Worm (Caenorhabditis elegans): ENCODE measurements around the gene F53C3.4.

The F53C3.4 gene

DNA sequence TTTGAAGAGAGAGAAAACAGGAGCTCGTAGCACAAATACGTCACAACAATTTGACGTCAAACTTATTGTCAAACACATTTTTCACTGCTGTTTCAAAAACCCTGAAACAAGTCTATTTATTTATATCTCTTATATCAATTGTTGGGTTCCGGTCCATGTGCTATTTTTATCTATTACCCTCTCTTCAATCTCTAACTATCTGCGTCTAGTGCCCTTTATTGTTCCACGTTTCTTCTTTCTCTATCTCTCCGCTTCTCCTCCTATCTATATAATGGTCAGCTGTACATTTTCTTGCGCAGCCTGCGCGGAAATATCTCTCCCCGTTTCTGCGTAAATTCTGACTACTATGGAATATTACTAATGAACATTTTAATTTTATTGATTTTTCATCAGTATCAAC, 4.3 kb upstream of the F53C3.4 start:
- no peak for TF ChIP-seq akir-1 (GFP tag; optimal IDR thresholded peaks at IDR 0.05)
- TF ChIP-seq hmg-1.2 (GFP tag; IDR thresholded peaks at IDR 0.05): peak; percentile 88

DNA sequence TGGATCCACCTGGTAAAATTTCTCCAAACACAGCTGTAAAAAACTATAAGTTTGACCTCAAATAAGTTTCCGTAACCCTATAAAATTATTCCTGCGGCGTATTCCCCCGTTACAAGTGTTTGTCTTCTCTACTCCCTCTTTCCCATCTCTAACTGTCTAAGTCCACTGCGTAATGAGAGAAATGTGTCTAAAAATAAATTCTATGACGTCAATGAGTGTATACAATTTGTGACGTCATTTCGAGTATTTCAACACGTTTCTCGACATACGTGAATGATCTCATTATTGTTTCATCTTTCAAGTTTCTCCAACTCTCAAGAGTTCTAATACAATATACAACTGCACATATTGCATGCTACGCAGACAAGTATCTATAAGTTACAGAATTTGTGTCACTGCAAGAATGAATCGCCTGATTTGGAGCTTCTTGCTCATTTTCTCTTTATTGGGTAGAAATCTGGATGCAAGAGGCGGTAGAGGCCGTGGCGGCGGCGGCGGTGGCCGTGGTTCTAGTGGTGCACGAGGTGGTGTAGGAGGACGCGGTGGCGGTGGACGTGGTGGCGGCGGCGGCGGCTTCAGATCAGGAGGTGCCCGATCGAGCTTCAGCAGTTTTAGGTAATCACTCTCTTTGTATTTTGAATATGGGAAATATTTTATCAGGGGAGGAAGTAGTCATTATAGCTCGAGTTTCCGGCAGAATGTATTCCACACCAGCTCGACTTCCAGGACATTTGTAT, 3.3 kb upstream of the F53C3.4 start, which contains the start of gene F53C3.6:
TSS of gene F53C3.6 (plus strand) at position 385 of the 737 bp plus-strand sequence.
- TF ChIP-seq lin-26 (GFP tag; IDR thresholded peaks at IDR 0.05): 0 out of 2 replicates have a peak, but pooled peaks have one; percentile 40
- TF ChIP-seq nfyb-1 (GFP tag; IDR thresholded peaks at IDR 0.05): peak; percentile 64
- TF ChIP-seq attf-5 (GFP tag; optimal IDR thresholded peaks at IDR 0.05): peak; percentile 31
- no peak for TF ChIP-seq Y53F4B.3 (GFP tag; IDR thresholded peaks at IDR 0.05)
- no peak for TF ChIP-seq egl-18 (GFP tag; IDR thresholded peaks at IDR 0.05)
- peak; percentile 92 for TF ChIP-seq zfh-2 (GFP tag; conservative IDR thresholded peaks at IDR 0.05)
- peak; percentile 93 for TF ChIP-seq atf-7 (tag; optimal IDR thresholded peaks at IDR 0.05)
- TF ChIP-seq lin-35 (GFP tag; optimal IDR thresholded peaks at IDR 0.05): peak in 1 of 3 experiments; percentile 24
- TF ChIP-seq ceh-40 (GFP tag; IDR thresholded peaks at IDR 0.05): no peak
- 0 out of 2 replicates have a peak, but pooled peaks have one; percentile 28 for TF ChIP-seq dox-1 (GFP tag; IDR thresholded peaks at IDR 0.05)
- no peak for TF ChIP-seq xnd-1 (tag; optimal IDR thresholded peaks at IDR 0.05)
- peak; percentile 31 for TF ChIP-seq ceh-27 (GFP tag; optimal IDR thresholded peaks at IDR 0.05)
- TF ChIP-seq hlh-12 (tag; optimal IDR thresholded peaks at IDR 0.05): no peak
- peak; percentile 85 for TF ChIP-seq egrh-3 (GFP tag; IDR thresholded peaks at IDR 0.05)
- peak; percentile 16 for TF ChIP-seq unc-62 (GFP tag; optimal IDR thresholded peaks at IDR 0.05)

DNA sequence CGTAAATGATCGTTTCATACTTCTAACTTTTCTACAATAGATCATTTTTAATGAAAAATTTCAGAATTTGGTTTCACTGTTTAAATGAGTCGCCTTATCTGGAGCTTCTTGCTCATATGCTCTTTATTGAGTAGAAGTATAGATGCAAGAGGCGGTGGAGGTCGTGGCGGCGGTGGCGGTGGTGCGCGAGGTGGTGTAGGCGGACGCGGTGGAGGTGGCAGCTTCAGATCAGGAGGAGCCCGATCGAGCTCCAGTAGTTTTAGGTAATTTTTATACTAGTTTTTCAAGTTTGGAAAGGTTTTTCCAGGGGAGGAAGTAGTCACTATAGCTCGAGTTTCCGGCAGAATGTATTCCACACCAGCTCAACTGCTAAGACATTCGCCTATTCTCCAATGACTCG, 1.6 kb downstream of the F53C3.4 start, which contains the start of gene F53C3.3:
TSS of gene F53C3.3 (plus strand) at position 59 of the 400 bp plus-strand sequence.
- TF ChIP-seq egrh-3 (GFP tag; IDR thresholded peaks at IDR 0.05): peak; percentile 52; the same call in 1 of the 2 replicates
- no peak for TF ChIP-seq gei-17 (GFP tag; optimal IDR thresholded peaks at IDR 0.05)
- no peak for TF ChIP-seq Y95B8A.8 (GFP tag; IDR thresholded peaks at IDR 0.05)
- TF ChIP-seq B0336.3 (GFP tag; IDR thresholded peaks at IDR 0.05): no peak

DNA sequence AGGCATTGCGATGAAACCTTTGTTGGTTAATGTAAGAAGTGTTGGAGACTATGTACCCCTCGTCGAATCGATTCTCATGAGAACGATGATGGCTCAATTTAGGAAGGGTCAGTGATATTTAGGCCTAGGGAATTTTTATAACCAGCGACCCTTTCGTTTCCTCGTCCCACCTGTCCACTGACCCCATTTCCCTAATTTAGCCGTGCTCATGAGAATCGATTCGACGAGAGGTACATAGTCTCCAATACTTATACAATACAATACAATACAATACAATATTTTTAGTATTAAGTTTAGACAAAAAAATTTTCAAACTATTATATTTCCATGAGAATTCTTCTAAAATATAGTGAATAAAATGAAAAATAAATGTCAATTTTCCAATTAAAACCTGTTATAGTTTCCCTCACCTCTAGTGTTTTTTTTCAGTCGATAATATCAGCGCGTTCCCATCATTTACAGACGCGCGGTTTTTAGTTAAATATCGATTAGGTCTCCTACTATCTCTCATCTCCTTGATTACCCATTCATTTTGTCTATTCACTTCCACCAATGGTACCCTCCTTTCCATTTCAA, 5.5 kb downstream of the F53C3.4 start, which contains the start of the genes F53C3.11 and fbxb-103:
TSS of gene F53C3.11 (minus strand) at position 101 of the 576 bp plus-strand sequence.
TSS of gene fbxb-103 (plus strand) at position 526 of the 576 bp plus-strand sequence.
- TF ChIP-seq F23B12.7 (tag; optimal IDR thresholded peaks at IDR 0.05; ENCODE audit: insufficient read depth) (no peak), let-526 (GFP tag; IDR thresholded peaks at IDR 0.05) (no peak), Y79H2A.3 (GFP tag; conservative IDR thresholded peaks at IDR 0.05) (no peak)

DNA sequence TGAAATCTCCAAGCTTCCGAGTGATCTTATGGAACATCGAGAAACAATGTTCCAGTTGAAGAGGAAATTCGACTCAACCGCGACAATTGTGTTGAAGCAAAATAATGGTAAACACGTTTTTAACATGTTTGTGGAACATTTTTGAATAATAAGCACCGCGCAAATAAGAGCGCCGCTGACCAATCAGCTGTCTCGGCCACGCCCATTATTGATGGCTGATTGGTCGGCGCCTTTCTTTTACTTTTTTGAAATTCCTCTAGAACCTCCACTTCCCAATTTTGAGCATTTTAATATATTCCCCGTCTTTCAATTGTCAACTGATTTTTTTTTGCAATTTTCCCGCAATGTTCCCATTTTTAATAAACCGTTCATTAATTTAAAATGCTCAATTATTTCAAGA, 6.9 kb downstream of the F53C3.4 start:
- TF ChIP-seq cebp-1 (GFP tag; IDR thresholded peaks at IDR 0.05) (no peak), cebp-1 (tag; optimal IDR thresholded peaks at IDR 0.05) (no peak), ZK185.1 (tag; optimal IDR thresholded peaks at IDR 0.05; ENCODE audit: poor library complexity, severe bottlenecking) (no peak), ets-4 (GFP tag; optimal IDR thresholded peaks at IDR 0.05) (no peak), K12H6.12 (tag; optimal IDR thresholded peaks at IDR 0.05) (no peak), F37B4.10 (GFP tag; IDR thresholded peaks at IDR 0.05) (no peak), nfyb-1 (GFP tag; IDR thresholded peaks at IDR 0.05) (0 out of 2 replicates have a peak, but pooled peaks have one; percentile 54), nhr-80 (tag; optimal IDR thresholded peaks at IDR 0.05) (no peak), die-1 (tag; optimal IDR thresholded peaks at IDR 0.05) (no peak)

All from whole organism, young adult.